Worm (Caenorhabditis elegans) whole organism, mixed stage, embryonic: Measurements from ENCODE around the gene Y38E10A.35.

ENCODE experiments used
- nhr-76 ChIP-seq: sonication (generic microtip); optimal IDR thresholded peaks from 2 replicates; lab custom pipeline; 2017; ENCODE audit warnings: missing biosample characterization, missing genetic modification characterization
- unc-39 ChIP-seq: fragments of 150-350 bp; optimal IDR thresholded peaks from 2 replicates; lab custom pipeline; 2014; ENCODE audit warnings: missing biosample characterization, missing genetic modification characterization

DNA sequence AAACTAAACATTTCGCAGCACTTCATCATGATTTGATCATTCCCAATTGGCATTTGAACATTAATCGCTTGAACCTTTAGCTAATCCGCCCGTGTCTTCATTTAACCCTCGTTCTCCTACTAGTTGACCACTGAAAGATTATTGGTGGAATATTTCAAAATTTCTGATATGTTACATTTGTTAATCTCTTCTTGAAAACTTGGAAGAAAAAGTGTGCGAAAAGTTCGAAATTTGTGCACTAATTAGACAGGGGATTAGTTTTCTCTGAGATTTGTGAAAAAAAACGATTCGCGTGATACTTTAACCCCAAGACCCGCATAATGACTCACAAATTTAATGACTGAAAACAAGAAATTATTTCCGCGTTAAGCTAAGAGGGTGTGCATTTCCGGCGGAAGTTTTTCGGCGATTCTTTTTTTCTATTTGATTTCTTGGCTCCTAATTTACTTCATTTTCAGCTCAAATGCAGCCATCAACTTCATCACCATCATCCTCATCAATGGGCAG is 37.3 kb downstream of the Y38E10A.35 start, which contains the start of gene nimk-1:
- no peak for TF ChIP-seq nhr-76
- TF ChIP-seq unc-39 (tag; lab: Kevin White, UChicago), result no peak
